Worm (Caenorhabditis elegans) whole organism, late embryonic: ENCODE results near the gene K10B4.3.

ENCODE experiments used
- C08G9.2 ChIP-seq: sonication (generic microtip); optimal IDR thresholded peaks from 2 replicates; lab custom pipeline; 2016; ENCODE audit warnings: mild to moderate bottlenecking, missing genetic modification characterization, moderate library complexity, missing compliant biosample characterization
- K09A11.1 ChIP-seq: sonication (generic microtip); optimal IDR thresholded peaks from 2 replicates; lab custom pipeline; 2017; ENCODE audit warnings: antibody characterized with exemption, mild to moderate bottlenecking, missing genetic modification characterization, missing compliant biosample characterization; ENCODE audit not compliant: insufficient read depth
- T23F11.4 ChIP-seq: fragments of 200-800 bp; sonication (Bioruptor generic); optimal IDR thresholded peaks from 2 replicates; lab custom pipeline; 2018; ENCODE audit warnings: mild to moderate bottlenecking, missing genetic modification characterization, missing compliant biosample characterization
- Y22D7AL.16 ChIP-seq: sonication (generic microtip); optimal IDR thresholded peaks from 2 replicates; lab custom pipeline; 2016; ENCODE audit warnings: missing genetic modification characterization, missing compliant biosample characterization
- ahr-1 ChIP-seq: sonication (generic microtip); optimal IDR thresholded peaks from 2 replicates; lab custom pipeline; 2016; ENCODE audit warnings: missing genetic modification characterization, missing compliant biosample characterization
- ama-1 ChIP-seq: fragments of 150-350 bp; optimal IDR thresholded peaks from 2 replicates; lab custom pipeline; 2014
- ceh-30 ChIP-seq: fragments of 150-350 bp; optimal IDR thresholded peaks from 2 replicates; lab custom pipeline; 2014; ENCODE audit warnings: missing biosample characterization, missing genetic modification characterization
- ceh-31 ChIP-seq: sonication (generic microtip); optimal IDR thresholded peaks from 2 replicates; lab custom pipeline; 2016; ENCODE audit warnings: missing genetic modification characterization, missing compliant biosample characterization
- ceh-34 ChIP-seq: sonication (generic microtip); optimal IDR thresholded peaks from 2 replicates; lab custom pipeline; 2016; ENCODE audit warnings: mild to moderate bottlenecking, missing genetic modification characterization, missing compliant biosample characterization
- ceh-9 ChIP-seq: sonication (generic microtip); optimal IDR thresholded peaks from 2 replicates; lab custom pipeline; 2016; ENCODE audit warnings: mild to moderate bottlenecking, missing genetic modification characterization, inconsistent platforms, missing compliant biosample characterization
- che-1 ChIP-seq: sonication (generic microtip); optimal IDR thresholded peaks from 2 replicates; lab custom pipeline; 2016; ENCODE audit warnings: mild to moderate bottlenecking, missing genetic modification characterization, missing compliant biosample characterization
- elt-2 ChIP-seq: sonication (generic microtip); optimal IDR thresholded peaks from 2 replicates; lab custom pipeline; 2016; ENCODE audit warnings: missing genetic modification reagents, missing genetic modification characterization, missing compliant biosample characterization
- ets-4 ChIP-seq: sonication (generic microtip); optimal IDR thresholded peaks from 2 replicates; lab custom pipeline; 2016; ENCODE audit warnings: missing genetic modification characterization, missing compliant biosample characterization
- eyg-1 ChIP-seq: sonication (generic microtip); optimal IDR thresholded peaks from 2 replicates; lab custom pipeline; 2016; ENCODE audit warnings: missing genotype, missing genetic modification characterization, missing compliant biosample characterization
- fkh-6 ChIP-seq: sonication (generic microtip); optimal IDR thresholded peaks from 2 replicates; lab custom pipeline; 2016; ENCODE audit warnings: missing genetic modification characterization, missing compliant biosample characterization
- gmeb-2 ChIP-seq: sonication (generic microtip); optimal IDR thresholded peaks from 2 replicates; lab custom pipeline; 2016; ENCODE audit warnings: missing genetic modification characterization, inconsistent platforms, missing compliant biosample characterization
- hlh-13 ChIP-seq: fragments of 200-800 bp; sonication (Bioruptor generic); optimal IDR thresholded peaks from 2 replicates; lab custom pipeline; 2018; ENCODE audit warnings: mild to moderate bottlenecking, missing genetic modification characterization, missing compliant biosample characterization
- hlh-30 ChIP-seq: sonication (generic microtip); optimal IDR thresholded peaks from 2 replicates; lab custom pipeline; 2017; ENCODE audit warnings: antibody characterized with exemption, missing genetic modification characterization, missing compliant biosample characterization; ENCODE audit not compliant: insufficient read depth
- hlh-6 ChIP-seq: sonication (generic microtip); optimal IDR thresholded peaks from 2 replicates; lab custom pipeline; 2016; ENCODE audit warnings: missing genotype, missing genetic modification characterization, missing compliant biosample characterization
- hlh-8 ChIP-seq: sonication (generic microtip); optimal IDR thresholded peaks from 2 replicates; lab custom pipeline; 2016; ENCODE audit warnings: missing genotype, missing genetic modification characterization, missing compliant biosample characterization
- lin-11 ChIP-seq: fragments of 200-800 bp; sonication (Bioruptor generic); optimal IDR thresholded peaks from 2 replicates; lab custom pipeline; 2018; ENCODE audit warnings: mild to moderate bottlenecking, missing genetic modification characterization, missing compliant biosample characterization
- nfya-1 ChIP-seq: sonication (generic microtip); optimal IDR thresholded peaks from 2 replicates; lab custom pipeline; 2017; ENCODE audit warnings: missing genetic modification characterization, mild to moderate bottlenecking, missing compliant biosample characterization, antibody characterized with exemption, moderate library complexity
- nhr-232 ChIP-seq: sonication (generic microtip); optimal IDR thresholded peaks from 2 replicates; lab custom pipeline; 2016; ENCODE audit warnings: missing genetic modification characterization, missing compliant biosample characterization
- npax-4 ChIP-seq: sonication (generic microtip); optimal IDR thresholded peaks from 2 replicates; lab custom pipeline; 2016; ENCODE audit warnings: missing genetic modification characterization, missing compliant biosample characterization
- pag-3 ChIP-seq: sonication (generic microtip); optimal IDR thresholded peaks from 2 replicates; lab custom pipeline; 2016; ENCODE audit warnings: missing compliant biosample characterization, missing genetic modification characterization, borderline replicate concordance
- pha-2 ChIP-seq: sonication (generic microtip); optimal IDR thresholded peaks from 2 replicates; lab custom pipeline; 2017; ENCODE audit warnings: mild to moderate bottlenecking, missing genetic modification characterization, missing compliant biosample characterization
- pros-1 ChIP-seq: fragments of 150-350 bp; optimal IDR thresholded peaks from 2 replicates; lab custom pipeline; 2014; ENCODE audit warnings: missing biosample characterization, missing genetic modification reagents, missing genetic modification characterization
- rnt-1 ChIP-seq: sonication (generic microtip); optimal IDR thresholded peaks from 2 replicates; lab custom pipeline; 2016; ENCODE audit warnings: missing genetic modification characterization, missing compliant biosample characterization
- sox-2 ChIP-seq: fragments of 200-800 bp; sonication (Bioruptor generic); IDR thresholded peaks from 2 replicates; pipeline ENCODE4 v1.3.6; 2022; ENCODE audit warnings: missing genetic modification reagents, missing genetic modification characterization, missing compliant biosample characterization
- syd-9 ChIP-seq: sonication (generic microtip); optimal IDR thresholded peaks from 2 replicates; lab custom pipeline; 2016; ENCODE audit warnings: mild to moderate bottlenecking, missing genetic modification characterization, moderate library complexity, missing compliant biosample characterization
- tbx-2 ChIP-seq: sonication (generic microtip); optimal IDR thresholded peaks from 2 replicates; lab custom pipeline; 2016; ENCODE audit warnings: missing genetic modification characterization, missing compliant biosample characterization
- ttx-3 ChIP-seq: sonication (generic microtip); optimal IDR thresholded peaks from 2 replicates; lab custom pipeline; 2016; ENCODE audit warnings: missing genetic modification reagents, missing genetic modification characterization, missing compliant biosample characterization
- unc-3 ChIP-seq, 2 experiments: fragments of 200-800 bp in 1 of 2; sonication (Bioruptor generic) in 1 of 2; sonication (generic microtip) in 1 of 2; conservative IDR thresholded peaks in 1 of 2; optimal IDR thresholded peaks in 1 of 2; 2 replicates each; pipeline versions ENCODE4 v1.3.6 to Lab custom; 2016 to 2022; ENCODE audit warnings: missing compliant biosample characterization in 2 of 2, missing genetic modification characterization in 2 of 2, missing genetic modification reagents in 1 of 2
- unc-42 ChIP-seq: sonication (generic microtip); optimal IDR thresholded peaks from 2 replicates; lab custom pipeline; 2016; ENCODE audit warnings: missing genotype, missing genetic modification characterization, missing compliant biosample characterization
- unc-86 ChIP-seq: sonication (generic microtip); optimal IDR thresholded peaks from 2 replicates; lab custom pipeline; 2016; ENCODE audit warnings: missing genetic modification characterization, missing compliant biosample characterization

The K10B4.3 gene

DNA sequence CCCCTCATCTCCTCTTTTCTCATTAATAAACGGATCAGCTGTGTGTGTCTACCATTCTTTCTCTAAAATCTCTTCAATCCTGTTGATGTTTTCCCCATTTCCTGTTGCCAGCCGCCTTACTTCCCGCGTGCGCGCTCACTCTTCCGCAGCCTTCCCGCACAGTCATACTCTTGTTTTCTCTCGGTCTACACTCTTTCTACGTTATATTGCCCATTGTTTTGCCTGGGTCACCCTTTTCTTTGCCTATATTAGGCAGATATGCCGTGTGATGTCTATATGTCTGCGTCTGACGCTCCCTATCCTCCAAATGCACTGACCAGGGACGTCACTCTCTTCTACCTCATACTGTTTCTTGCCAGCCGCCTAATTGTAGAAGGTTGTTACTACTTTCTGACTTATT is 54.7 kb downstream of the K10B4.3 start (continued):
- TF ChIP-seq ceh-34 (tag; lab: Kevin White, UChicago) (peak; percentile 63), sox-2 (peak; percentile 67), elt-2 (peak; percentile 39), hlh-6 (tag; lab: Kevin White, UChicago) (no peak), unc-86 (tag; lab: Kevin White, UChicago) (no peak), gmeb-2 (tag; lab: Kevin White, UChicago) (no peak), ama-1 (lab: Kevin White, UChicago) (no peak), nfya-1 (tag; lab: Kevin White, UChicago) (peak; percentile 48), che-1 (tag; lab: Kevin White, UChicago) (no peak), ttx-3 (tag; lab: Kevin White, UChicago) (no peak), ahr-1 (tag; lab: Kevin White, UChicago) (no peak), npax-4 (tag; lab: Kevin White, UChicago) (no peak), nhr-232 (tag; lab: Kevin White, UChicago) (no peak), K09A11.1 (tag; lab: Kevin White, UChicago) (no peak), unc-3 (GFP tag; conservative IDR thresholded peaks at IDR 0.05; lab: Robert Waterston, UW) (no peak), unc-3 (tag; optimal IDR thresholded peaks at IDR 0.05; lab: Kevin White, UChicago) (no peak), Y22D7AL.16 (no peak), hlh-8 (tag; lab: Kevin White, UChicago) (peak; percentile 76), pag-3 (no peak), ceh-31 (tag; lab: Kevin White, UChicago) (peak; percentile 79), unc-42 (tag; lab: Kevin White, UChicago) (peak; percentile 13), ceh-30 (tag; lab: Kevin White, UChicago) (peak; percentile 63), hlh-30 (peak; percentile 84), ceh-9 (tag; lab: Kevin White, UChicago) (no peak), tbx-2 (tag; lab: Kevin White, UChicago) (peak; percentile 84), eyg-1 (tag; lab: Kevin White, UChicago) (peak; percentile 84), C08G9.2 (no peak), hlh-13 (GFP tag; lab: Kevin White, UChicago) (no peak), syd-9 (tag; lab: Kevin White, UChicago) (peak; percentile 17), pha-2 (tag; lab: Kevin White, UChicago) (peak; percentile 1), rnt-1 (tag; lab: Kevin White, UChicago) (peak; percentile 31), ets-4 (tag; lab: Kevin White, UChicago) (peak; percentile 75), pros-1 (tag; lab: Kevin White, UChicago) (peak; percentile 83)

DNA sequence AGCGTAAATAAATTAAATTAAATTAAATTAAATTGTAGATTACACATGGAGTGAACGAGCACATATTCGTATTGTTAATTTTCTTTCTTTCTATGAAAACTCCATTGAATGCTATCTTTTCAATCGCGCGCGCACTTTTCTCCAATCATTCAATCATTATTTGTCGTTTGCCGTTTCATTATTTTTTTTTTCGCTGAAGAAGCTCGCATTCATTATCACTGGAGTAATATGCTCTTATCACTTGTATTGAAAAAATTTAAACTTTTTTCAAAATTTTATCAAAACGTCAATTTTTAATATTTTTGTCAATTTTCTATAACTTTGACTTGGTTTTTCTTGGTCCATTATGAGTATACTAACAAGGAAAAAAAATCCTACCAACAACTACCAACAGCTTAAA is 55.5 kb downstream of the K10B4.3 start:
- TF ChIP-seq tbx-2 (tag; lab: Kevin White, UChicago): no peak
- no peak for TF ChIP-seq lin-11 (tag; lab: Kevin White, UChicago)
- TF ChIP-seq T23F11.4 (GFP tag; lab: Kevin White, UChicago): no peak
- no peak for TF ChIP-seq unc-42 (tag; lab: Kevin White, UChicago)
- TF ChIP-seq gmeb-2 (tag; lab: Kevin White, UChicago): no peak
- no peak for TF ChIP-seq ama-1 (lab: Kevin White, UChicago)
- TF ChIP-seq che-1 (tag; lab: Kevin White, UChicago): no peak
- TF ChIP-seq hlh-8 (tag; lab: Kevin White, UChicago): no peak
- no peak for TF ChIP-seq fkh-6 (tag; lab: Kevin White, UChicago)
- no peak for TF ChIP-seq hlh-6 (tag; lab: Kevin White, UChicago)
- TF ChIP-seq rnt-1 (tag; lab: Kevin White, UChicago): no peak
